Worm (Caenorhabditis elegans) whole organism, L4 larva: ENCODE measurements around the gene let-418.

Experiments
- F49E8.2 ChIP-seq: sonication (generic microtip); optimal IDR thresholded peaks from 2 replicates; lab custom pipeline; 2016; ENCODE audit warnings: missing compliant biosample characterization, mild to moderate bottlenecking, missing genetic modification characterization, borderline replicate concordance
- R02D3.7 ChIP-seq: fragments of 150-350 bp; sonication (generic microtip); optimal IDR thresholded peaks from 3 replicates; lab custom pipeline; 2014; ENCODE audit warnings: missing biosample characterization, missing genetic modification characterization
- mep-1 ChIP-seq: fragments of 150-350 bp; sonication (generic microtip); optimal IDR thresholded peaks from 3 replicates; lab custom pipeline; 2014; ENCODE audit warnings: missing biosample characterization, missing genetic modification characterization
- mes-2 ChIP-seq: sonication (generic microtip); optimal IDR thresholded peaks from 2 replicates; lab custom pipeline; 2016; ENCODE audit warnings: missing genotype, mild to moderate bottlenecking, missing genetic modification characterization, missing compliant biosample characterization; ENCODE audit not compliant: poor library complexity, severe bottlenecking
- nhr-6 ChIP-seq: fragments of 150-350 bp; optimal IDR thresholded peaks from 2 replicates; lab custom pipeline; 2014; ENCODE audit warnings: missing biosample characterization, missing genetic modification characterization
- zag-1 ChIP-seq: fragments of 150-350 bp; optimal IDR thresholded peaks from 2 replicates; lab custom pipeline; 2014; ENCODE audit warnings: missing biosample characterization, missing genetic modification characterization

DNA sequence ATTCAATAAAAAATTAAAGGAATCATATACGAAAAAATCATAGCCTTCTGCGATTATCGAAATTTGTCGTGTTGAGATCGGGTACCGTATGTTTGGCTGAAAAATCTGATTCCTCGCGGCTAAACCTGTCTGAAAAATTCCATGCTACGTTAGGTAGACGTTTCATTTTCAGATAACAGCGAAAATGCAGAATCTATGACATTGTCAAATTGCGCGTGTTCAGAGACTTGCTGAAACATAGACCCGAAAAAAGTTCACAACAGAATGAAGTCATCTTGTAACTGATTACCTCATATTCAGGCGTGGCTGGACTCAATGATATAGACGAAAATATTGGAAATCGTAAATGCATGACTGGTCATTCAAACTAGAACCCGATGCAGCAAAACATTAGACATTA is 6.9 kb downstream of the let-418 start, which contains the start of gene srh-76:
- TF ChIP-seq zag-1 (tag; lab: Kevin White, UChicago), result no peak
- no peak for TF ChIP-seq mep-1 (tag; lab: Kevin White, UChicago)
- no peak for TF ChIP-seq R02D3.7
- no peak for TF ChIP-seq F49E8.2 (tag; lab: Kevin White, UChicago)
- TF ChIP-seq nhr-6 (tag; lab: Kevin White, UChicago), result no peak
- TF ChIP-seq mes-2 (tag; lab: Kevin White, UChicago), result no peak
